Fruit fly (Drosophila melanogaster): Measurements from ENCODE around the gene CG15822.

CG15822 gene

DNA sequence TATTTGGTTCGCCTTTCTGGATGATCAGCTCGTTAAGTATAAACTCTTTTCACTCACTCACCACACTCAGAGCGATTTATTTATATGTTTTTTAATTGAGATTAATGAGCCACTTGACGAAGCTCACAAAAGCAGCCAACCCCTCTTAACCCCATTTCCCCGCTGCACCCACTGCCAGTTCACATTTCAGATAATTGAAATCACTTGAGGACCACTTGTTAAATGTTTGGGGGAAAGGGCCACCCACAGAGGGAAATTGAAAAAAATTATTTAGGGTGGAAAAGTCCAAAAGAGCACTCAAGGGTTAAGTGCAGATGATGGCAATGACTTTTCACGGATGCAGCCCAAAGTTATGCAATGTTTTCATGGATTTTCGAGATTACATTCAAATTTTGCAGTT lies 10.9 kb downstream of the CG15822 start (continued):
- peak; percentile 69 for TF ChIP-seq Ets65A (GFP tag)
- TF ChIP-seq Tbp (GFP tag; optimal IDR thresholded peaks at IDR 0.05), result no peak
- no peak for TF ChIP-seq CG2202 (tag; optimal IDR thresholded peaks at IDR 0.05)
- peak; percentile 7; the same call in 1 of the 2 replicates for TF ChIP-seq HLH3B (GFP tag; IDR thresholded peaks at IDR 0.05)
- TF ChIP-seq Rfx (GFP tag; IDR thresholded peaks at IDR 0.05), result peak; percentile 45
- no peak for TF ChIP-seq Ssrp (tag; optimal IDR thresholded peaks at IDR 0.05)
- TF ChIP-seq dysf (GFP tag; IDR thresholded peaks at IDR 0.05), result peak; percentile 5; the same call in 1 of the 3 replicates
- peak; percentile 56 for TF ChIP-seq CG2120 (GFP tag; optimal IDR thresholded peaks at IDR 0.05)
- no peak for TF ChIP-seq CG18619 (GFP tag; optimal IDR thresholded peaks at IDR 0.05)
- no peak for TF ChIP-seq CG16813 (GFP tag; IDR thresholded peaks at IDR 0.05; ENCODE audit: partially characterized antibody)
- peak; percentile 35 for TF ChIP-seq Sox102F (GFP tag; optimal IDR thresholded peaks at IDR 0.05)
- peak; percentile 34 for TF ChIP-seq CG12769 (tag; optimal IDR thresholded peaks at IDR 0.05)
- TF ChIP-seq CG7839 (tag; optimal IDR thresholded peaks at IDR 0.05), result peak; percentile 21
- TF ChIP-seq NFAT (GFP tag; IDR thresholded peaks at IDR 0.05), result peak; percentile 17; the same call in 1 of the 2 replicates
- 0 out of 3 replicates have a peak, but pooled peaks have one; percentile 9 for TF ChIP-seq Aef1 (GFP tag; IDR thresholded peaks at IDR 0.05)
- peak; percentile 71 for TF ChIP-seq CG9215 (GFP tag; IDR thresholded peaks at IDR 0.05)
- TF ChIP-seq Pdp1 (GFP tag; optimal IDR thresholded peaks at IDR 0.05), result peak in 1 of 2 experiments; percentile 17
- TF ChIP-seq CG43689 (GFP tag; IDR thresholded peaks at IDR 0.05), result no peak
- no peak for TF ChIP-seq dati (GFP tag; IDR thresholded peaks at IDR 0.05)
- peak; percentile 23; the same call in 1 of the 2 replicates for TF ChIP-seq CG32532 (GFP tag; IDR thresholded peaks at IDR 0.05)
- TF ChIP-seq row (GFP tag; IDR thresholded peaks at IDR 0.05), result peak; percentile 28; the same call in 2 of the 3 replicates
- TF ChIP-seq E2f1 (GFP tag; IDR thresholded peaks at IDR 0.05), result 0 out of 2 replicates have a peak, but pooled peaks have one; percentile 14
- no peak for TF ChIP-seq CG6683 (GFP tag; optimal IDR thresholded peaks at IDR 0.05)
- peak; percentile 34 for TF ChIP-seq Myb (GFP tag; optimal IDR thresholded peaks at IDR 0.05)
- TF ChIP-seq br (optimal IDR thresholded peaks at IDR 0.05), result no peak
- TF ChIP-seq vvl (GFP tag; IDR thresholded peaks at IDR 0.05), result peak; percentile 45; the same call in 1 of the 2 replicates
- peak; percentile 2 for TF ChIP-seq CG30403 (GFP tag; optimal IDR thresholded peaks at IDR 0.05)
- peak; percentile 9 for TF ChIP-seq CG5180 (GFP tag; optimal IDR thresholded peaks at IDR 0.05)
- no peak for TF ChIP-seq Nf-YC (tag; optimal IDR thresholded peaks at IDR 0.05)
- TF ChIP-seq chinmo (GFP tag; IDR thresholded peaks at IDR 0.05; ENCODE audit: partially characterized antibody), result 0 out of 4 replicates have a peak, but pooled peaks have one; percentile 49
- peak; percentile 19; the same call in 1 of the 2 replicates for TF ChIP-seq Ada2b (GFP tag; IDR thresholded peaks at IDR 0.05)
- no peak for TF ChIP-seq ewg (GFP tag; optimal IDR thresholded peaks at IDR 0.05)
- no peak for TF ChIP-seq Lpt (GFP tag; optimal IDR thresholded peaks at IDR 0.05)
- no peak for TF ChIP-seq CG12219 (GFP tag; optimal IDR thresholded peaks at IDR 0.05)
- no peak for TF ChIP-seq CG8290 (GFP tag; optimal IDR thresholded peaks at IDR 0.05)
- peak in 1 of 2 experiments; percentile 46 for TF ChIP-seq CG8290 (tag; optimal IDR thresholded peaks at IDR 0.05)
- TF ChIP-seq Fer3 (tag; optimal IDR thresholded peaks at IDR 0.05), result no peak
- peak; percentile 22 for TF ChIP-seq lilli (GFP tag; optimal IDR thresholded peaks at IDR 0.05)
- no peak for TF ChIP-seq Doc2 (GFP tag; IDR thresholded peaks at IDR 0.05)
- 0 out of 2 replicates have a peak, but pooled peaks have one; percentile 9 for TF ChIP-seq tna (GFP tag; IDR thresholded peaks at IDR 0.05; ENCODE audit: partially characterized antibody)
- TF ChIP-seq Hr51 (GFP tag; optimal IDR thresholded peaks at IDR 0.05), result peak in 1 of 2 experiments; percentile 13
- no peak for TF ChIP-seq insv (GFP tag; optimal IDR thresholded peaks at IDR 0.05)
- TF ChIP-seq sens (GFP tag), result peak; percentile 79
- TF ChIP-seq Oli (tag; optimal IDR thresholded peaks at IDR 0.05), result peak; percentile 18
- TF ChIP-seq vnd (GFP tag; IDR thresholded peaks at IDR 0.05; ENCODE audit: partially characterized antibody), result 0 out of 3 replicates have a peak, but pooled peaks have one; percentile 30
- TF ChIP-seq crol (GFP tag; IDR thresholded peaks at IDR 0.05), result peak; percentile 37; the same call in 1 of the 2 replicates
- TF ChIP-seq Blimp-1 (GFP tag; optimal IDR thresholded peaks at IDR 0.05), result peak; percentile 10
- TF ChIP-seq CG12659 (GFP tag; optimal IDR thresholded peaks at IDR 0.05), result no peak
- TF ChIP-seq D19A (tag; optimal IDR thresholded peaks at IDR 0.05), result no peak
- TF ChIP-seq Max (GFP tag; optimal IDR thresholded peaks at IDR 0.05), result no peak

Data from whole organism, embryonic.